Worm (Caenorhabditis elegans) whole organism, young adult: Measurements from ENCODE around the gene Y43F8C.17.

Experiments used
- B0035.1 ChIP-seq: sonication (generic microtip); optimal IDR thresholded peaks from 2 replicates; lab custom pipeline; 2016; ENCODE audit warnings: missing genetic modification characterization, mild to moderate bottlenecking, missing compliant biosample characterization, missing genotype, missing genetic modification reagents
- T26A5.8 ChIP-seq: sonication (generic microtip); optimal IDR thresholded peaks from 2 replicates; lab custom pipeline; 2016; ENCODE audit warnings: missing genetic modification characterization, missing compliant biosample characterization
- ama-1 ChIP-seq, 3 experiments: fragments of 150-350 bp in 1 of 3; sonication (generic microtip) in 2 of 3; optimal IDR thresholded peaks; 2 replicates each; lab custom pipeline; 2014 to 2018; ENCODE audit warnings: missing biosample characterization in 2 of 3, missing genetic modification characterization in 2 of 3, missing genetic modification reagents in 2 of 3
- egl-44 ChIP-seq: fragments of 200-800 bp; sonication (Bioruptor generic); IDR thresholded peaks from 2 replicates; pipeline ENCODE4 v1.3.6; 2022; ENCODE audit warnings: missing genetic modification reagents, missing genetic modification characterization, missing compliant biosample characterization
- lsy-27 ChIP-seq: sonication (generic microtip); optimal IDR thresholded peaks from 2 replicates; lab custom pipeline; 2017; ENCODE audit warnings: missing genetic modification characterization, mild to moderate bottlenecking, missing compliant biosample characterization, antibody characterized with exemption, missing genotype, borderline replicate concordance; ENCODE audit not compliant: insufficient read depth
- mel-28 ChIP-seq: sonication (generic microtip); optimal IDR thresholded peaks from 2 replicates; lab custom pipeline; 2016; ENCODE audit warnings: borderline replicate concordance, mild to moderate bottlenecking, missing genetic modification characterization, missing compliant biosample characterization
- unc-130 ChIP-seq: sonication (generic microtip); optimal IDR thresholded peaks from 2 replicates; lab custom pipeline; 2016; ENCODE audit warnings: missing genetic modification reagents, missing genetic modification characterization, missing compliant biosample characterization
- ztf-28 ChIP-seq: fragments of 200-800 bp; sonication (Bioruptor generic); IDR thresholded peaks from 2 replicates; pipeline ENCODE4 v1.3.6; 2022; ENCODE audit warnings: missing genetic modification reagents, missing genetic modification characterization, missing compliant biosample characterization

DNA sequence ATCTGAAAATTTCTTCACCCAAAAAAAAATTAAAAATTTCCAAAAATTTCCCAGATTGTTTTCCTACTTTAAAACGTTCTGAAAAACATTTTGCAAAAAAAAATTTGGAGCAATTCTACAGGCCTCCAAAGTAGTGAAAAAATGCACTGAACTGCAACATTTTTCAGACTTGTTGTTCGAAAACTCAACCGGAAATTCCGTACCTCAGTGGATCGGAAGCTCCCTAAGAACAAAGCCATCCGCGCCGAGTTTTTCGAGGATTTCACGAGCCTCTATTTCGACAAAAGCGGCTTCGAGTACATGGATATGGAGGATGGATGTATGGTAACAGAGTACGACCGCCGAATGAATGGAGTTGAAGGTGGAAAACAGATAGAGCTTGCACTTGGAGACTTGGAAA lies 22.2 kb downstream of the Y43F8C.17 start, which contains the start of gene fbxa-131:
- TF ChIP-seq egl-44 (GFP tag; lab: Robert Waterston, UW) (no peak), mel-28 (no peak), T26A5.8 (tag; lab: Kevin White, UChicago) (no peak), ama-1 (optimal IDR thresholded peaks at IDR 0.05; lab: Kevin White, UChicago) (no peak), ama-1 (GFP tag; optimal IDR thresholded peaks at IDR 0.05; lab: Kevin White, UChicago) (no peak), B0035.1 (tag; lab: Kevin White, UChicago) (no peak), unc-130 (no peak), lsy-27 (tag; lab: Kevin White, UChicago) (no peak), ztf-28 (GFP tag; lab: Robert Waterston, UW) (no peak)
